Worm (Caenorhabditis elegans) whole organism, L1 larva: ENCODE results near the gene btb-14.

Source experiments
- aha-1 ChIP-seq: fragments of 150-350 bp; optimal IDR thresholded peaks from 2 replicates; lab custom pipeline; 2014; ENCODE audit warnings: missing biosample characterization, missing genetic modification characterization
- ama-1 ChIP-seq: fragments of 150-350 bp; optimal IDR thresholded peaks from 2 replicates; lab custom pipeline; 2014
- ceh-82 ChIP-seq, 3 experiments: fragments of 150-350 bp in 1 of 3; sonication (generic microtip) in 2 of 3; optimal IDR thresholded peaks; 2 replicates each; lab custom pipeline; 2014 to 2017; ENCODE audit warnings: missing biosample characterization in 3 of 3, missing genetic modification characterization in 3 of 3
- efl-1 ChIP-seq, 4 experiments: fragments of 150-350 bp; optimal IDR thresholded peaks in 3 of 4; peaks in 1 of 4; 1 replicate in 1 of 4; 2 replicates in 3 of 4; lab custom pipeline; 2014; ENCODE audit warnings: missing biosample characterization in 2 of 4, missing genetic modification characterization in 2 of 4, missing genetic modification reagents in 2 of 4
- egl-13 ChIP-seq: sonication (generic microtip); optimal IDR thresholded peaks from 2 replicates; lab custom pipeline; 2016; ENCODE audit warnings: missing genotype, missing genetic modification reagents, missing genetic modification characterization, missing compliant biosample characterization
- elt-3 ChIP-seq, 6 experiments: fragments of 150-350 bp in 1 of 6; sonication (generic microtip); optimal IDR thresholded peaks; 2 replicates each; lab custom pipeline; 2017 to 2018; ENCODE audit warnings: missing biosample characterization in 6 of 6, missing genetic modification characterization in 6 of 6, inconsistent platforms in 1 of 6
- fkh-8 ChIP-seq: sonication (generic microtip); optimal IDR thresholded peaks from 2 replicates; lab custom pipeline; 2016; ENCODE audit warnings: mild to moderate bottlenecking, missing genetic modification characterization, missing compliant biosample characterization
- grh-1 ChIP-seq: fragments of 200-800 bp; sonication (Bioruptor generic); IDR thresholded peaks from 2 replicates; pipeline ENCODE4 v1.3.6; 2022; ENCODE audit warnings: missing genetic modification reagents, missing genetic modification characterization, missing compliant biosample characterization
- jun-1 ChIP-seq: fragments of 150-350 bp; optimal IDR thresholded peaks from 2 replicates; lab custom pipeline; 2014; ENCODE audit warnings: missing biosample characterization, missing genetic modification reagents, missing genetic modification characterization
- nhr-11 ChIP-seq: fragments of 150-350 bp; optimal IDR thresholded peaks from 2 replicates; lab custom pipeline; 2014; ENCODE audit warnings: missing biosample characterization, missing genetic modification characterization
- nhr-237 ChIP-seq: fragments of 150-350 bp; optimal IDR thresholded peaks from 2 replicates; lab custom pipeline; 2014; ENCODE audit warnings: missing biosample characterization, missing genetic modification characterization
- nhr-76 ChIP-seq: sonication (generic microtip); optimal IDR thresholded peaks from 2 replicates; lab custom pipeline; 2017; ENCODE audit warnings: missing biosample characterization, missing genetic modification characterization
- pqm-1 ChIP-seq: sonication (generic microtip); optimal IDR thresholded peaks from 3 replicates; lab custom pipeline; 2017; ENCODE audit warnings: missing biosample characterization, missing genetic modification characterization
- ztf-4 ChIP-seq: fragments of 150-350 bp; optimal IDR thresholded peaks from 2 replicates; lab custom pipeline; 2014; ENCODE audit warnings: missing biosample characterization, missing genetic modification characterization

- TF ChIP-seq ama-1 (lab: Kevin White, UChicago): no peak
- no peak for TF ChIP-seq ceh-82 (tag; optimal IDR thresholded peaks at IDR 0.05; lab: Kevin White, UChicago)
- TF ChIP-seq elt-3 (tag; optimal IDR thresholded peaks at IDR 0.05; lab: Kevin White, UChicago): no peak
- no peak for TF ChIP-seq nhr-11 (tag; lab: Kevin White, UChicago)
- no peak for TF ChIP-seq nhr-76 (tag; lab: Kevin White, UChicago)
- TF ChIP-seq fkh-8: no peak
- TF ChIP-seq grh-1 (GFP tag; lab: Robert Waterston, UW): no peak
- TF ChIP-seq egl-13 (tag; lab: Kevin White, UChicago): no peak
- no peak for TF ChIP-seq jun-1 (tag; lab: Kevin White, UChicago)
- TF ChIP-seq nhr-237 (tag; lab: Kevin White, UChicago): no peak
- no peak for TF ChIP-seq ztf-4 (tag; lab: Kevin White, UChicago)
- no peak for TF ChIP-seq aha-1 (tag; lab: Kevin White, UChicago)
- no peak for TF ChIP-seq efl-1 (optimal IDR thresholded peaks at IDR 0.05; lab: Kevin White, UChicago)
- TF ChIP-seq efl-1 (GFP tag; optimal IDR thresholded peaks at IDR 0.05 in 1 of 2; lab: Kevin White, UChicago): no peak
- no peak for TF ChIP-seq pqm-1
Observed at ce11 chrII:12412417-12412816, 29.2 kb downstream of the btb-14 start, which contains the start of gene Y57A10C.1.
